Fruit fly (Drosophila melanogaster) whole organism, prepupa: ENCODE results near the gene CG34308.
A peak's percentile ranks its signal among the peaks of the same experiment; 100 is the strongest.

Experiments used
- Blimp-1 ChIP-seq: fragments of 200-800 bp; sonication (Bioruptor generic); optimal IDR thresholded peaks from 3 replicates; lab custom pipeline; 2017; ENCODE audit warnings: missing biosample characterization, missing genetic modification characterization, mild to moderate bottlenecking, moderate library complexity, missing genetic modification reagents
- CG11294 ChIP-seq: fragments of 200-800 bp; sonication (Bioruptor generic); IDR thresholded peaks from 2 replicates; pipeline ENCODE4 v1.3.6; 2022; ENCODE audit warnings: missing biosample characterization, missing genetic modification characterization
- CG1621 ChIP-seq: fragments of 200-800 bp; sonication (Bioruptor generic); optimal IDR thresholded peaks from 3 replicates; lab custom pipeline; 2018; ENCODE audit warnings: missing biosample characterization, mild to moderate bottlenecking, missing genetic modification characterization
- CG16779 ChIP-seq: fragments of 200-800 bp; sonication (Bioruptor generic); optimal IDR thresholded peaks from 3 replicates; lab custom pipeline; 2017; ENCODE audit warnings: missing biosample characterization, mild to moderate bottlenecking, missing genetic modification characterization
- CG31627 ChIP-seq: fragments of 200-800 bp; sonication (Bioruptor generic); optimal IDR thresholded peaks from 3 replicates; lab custom pipeline; 2016; ENCODE audit warnings: missing biosample characterization, missing genetic modification characterization
- CG32006 ChIP-seq: fragments of 200-800 bp; sonication (Bioruptor generic); optimal IDR thresholded peaks from 3 replicates; lab custom pipeline; 2017; ENCODE audit warnings: missing biosample characterization, mild to moderate bottlenecking, missing genetic modification characterization
- CG3919 ChIP-seq: fragments of 200-800 bp; sonication (Bioruptor generic); optimal IDR thresholded peaks from 3 replicates; lab custom pipeline; 2016; ENCODE audit warnings: missing biosample characterization, missing genetic modification characterization
- CG6163 ChIP-seq: fragments of 200-800 bp; sonication (Bioruptor generic); IDR thresholded peaks from 3 replicates; pipeline ENCODE4 v1.3.6; 2022; ENCODE audit warnings: missing biosample characterization, missing genetic modification characterization
- CG6276 ChIP-seq: fragments of 200-800 bp; sonication (Bioruptor generic); optimal IDR thresholded peaks from 2 replicates; lab custom pipeline; 2017; ENCODE audit warnings: missing biosample characterization, mild to moderate bottlenecking, missing genetic modification characterization
- CG6792 ChIP-seq: fragments of 200-800 bp; sonication (Bioruptor generic); optimal IDR thresholded peaks from 3 replicates; lab custom pipeline; 2016; ENCODE audit warnings: missing biosample characterization, missing genetic modification characterization
- CG6854 ChIP-seq: fragments of 200-800 bp; sonication (Bioruptor generic); optimal IDR thresholded peaks from 2 replicates; lab custom pipeline; 2017; ENCODE audit warnings: missing biosample characterization, mild to moderate bottlenecking, missing genetic modification characterization
- CG7368 ChIP-seq: fragments of 200-800 bp; sonication (Bioruptor generic); optimal IDR thresholded peaks from 3 replicates; lab custom pipeline; 2016; ENCODE audit warnings: missing biosample characterization, missing genetic modification characterization
- CG8119 ChIP-seq: fragments of 200-800 bp; sonication (Bioruptor generic); IDR thresholded peaks from 3 replicates; pipeline ENCODE4 v1.3.6; 2022; ENCODE audit warnings: missing biosample characterization, missing genetic modification characterization
- CG8319 ChIP-seq: fragments of 200-800 bp; sonication (Bioruptor generic); optimal IDR thresholded peaks from 3 replicates; lab custom pipeline; 2016; ENCODE audit warnings: missing biosample characterization, missing genetic modification characterization
- CG8632 ChIP-seq: fragments of 200-800 bp; sonication (Bioruptor generic); optimal IDR thresholded peaks from 3 replicates; lab custom pipeline; 2016; ENCODE audit warnings: missing biosample characterization, missing genetic modification characterization
- Eip75B ChIP-seq: fragments of 200-800 bp; sonication (Bioruptor generic); optimal IDR thresholded peaks from 3 replicates; lab custom pipeline; 2016; ENCODE audit warnings: missing biosample characterization, missing genetic modification characterization
- Eip78C ChIP-seq: fragments of 200-800 bp; sonication (Bioruptor generic); peaks from one replicate; lab custom pipeline; 2016; ENCODE audit warnings: missing biosample characterization, missing genetic modification characterization
- Gug ChIP-seq: fragments of 200-800 bp; sonication (Bioruptor generic); IDR thresholded peaks from 2 replicates; pipeline ENCODE4 v1.3.6; 2022; ENCODE audit warnings: missing biosample characterization, missing genetic modification characterization
- Hr38 ChIP-seq: sonication (Bioruptor generic); optimal IDR thresholded peaks from 2 replicates; lab custom pipeline; 2016; ENCODE audit warnings: missing biosample characterization, missing genetic modification characterization
- Hr39 ChIP-seq: fragments of 200-800 bp; sonication (Bioruptor generic); optimal IDR thresholded peaks from 2 replicates; lab custom pipeline; 2016; ENCODE audit warnings: missing biosample characterization, missing genetic modification characterization
- Met ChIP-seq: fragments of 200-800 bp; sonication (Bioruptor generic); optimal IDR thresholded peaks from 3 replicates; lab custom pipeline; 2016; ENCODE audit warnings: missing biosample characterization, missing genetic modification characterization
- OdsH ChIP-seq: fragments of 200-800 bp; sonication (Bioruptor generic); optimal IDR thresholded peaks from 3 replicates; lab custom pipeline; 2016; ENCODE audit warnings: missing biosample characterization, missing genetic modification characterization
- Smox ChIP-seq: fragments of 200-800 bp; sonication (Bioruptor generic); optimal IDR thresholded peaks from 3 replicates; lab custom pipeline; 2016; ENCODE audit warnings: missing biosample characterization, missing genetic modification characterization
- Sox102F ChIP-seq: fragments of 200-800 bp; sonication (Bioruptor generic); optimal IDR thresholded peaks from 2 replicates; lab custom pipeline; 2016; ENCODE audit warnings: missing biosample characterization, mild to moderate bottlenecking, missing genetic modification characterization
- Sox14 ChIP-seq: fragments of 200-800 bp; sonication (Bioruptor generic); optimal IDR thresholded peaks from 3 replicates; lab custom pipeline; 2016; ENCODE audit warnings: missing biosample characterization, missing genetic modification characterization
- Sox15 ChIP-seq: fragments of 200-800 bp; sonication (Bioruptor generic); optimal IDR thresholded peaks from 3 replicates; lab custom pipeline; 2016; ENCODE audit warnings: missing biosample characterization, missing genetic modification characterization
- acj6 ChIP-seq: fragments of 200-800 bp; sonication (Bioruptor generic); optimal IDR thresholded peaks from 3 replicates; lab custom pipeline; 2016; ENCODE audit warnings: missing biosample characterization, missing genetic modification characterization
- cyc ChIP-seq: fragments of 200-800 bp; sonication (Bioruptor generic); optimal IDR thresholded peaks from 3 replicates; lab custom pipeline; 2016; ENCODE audit warnings: missing biosample characterization, missing genetic modification characterization
- dsx ChIP-seq: fragments of 200-800 bp; optimal IDR thresholded peaks from 3 replicates; lab custom pipeline; 2019; ENCODE audit warnings: missing biosample characterization, mild to moderate bottlenecking, missing genetic modification characterization, moderate library complexity; ENCODE audit not compliant: poor library complexity, severe bottlenecking
- esn ChIP-seq: fragments of 200-800 bp; sonication (Bioruptor generic); optimal IDR thresholded peaks from 2 replicates; lab custom pipeline; 2016; ENCODE audit warnings: missing biosample characterization, mild to moderate bottlenecking, missing genetic modification characterization, moderate library complexity
- fd59A ChIP-seq: fragments of 200-800 bp; sonication (Bioruptor generic); optimal IDR thresholded peaks from 2 replicates; lab custom pipeline; 2017; ENCODE audit warnings: missing biosample characterization, mild to moderate bottlenecking, missing genetic modification characterization, missing genetic modification reagents
- fkh ChIP-seq: fragments of 200-800 bp; sonication (Bioruptor generic); optimal IDR thresholded peaks from 3 replicates; lab custom pipeline; 2017; ENCODE audit warnings: missing biosample characterization, mild to moderate bottlenecking, missing genetic modification characterization, moderate library complexity
- net ChIP-seq: fragments of 200-800 bp; sonication (Bioruptor generic); optimal IDR thresholded peaks from 3 replicates; lab custom pipeline; 2016; ENCODE audit warnings: missing biosample characterization, missing genetic modification characterization
- pdm3 ChIP-seq: fragments of 200-800 bp; sonication (Bioruptor generic); optimal IDR thresholded peaks from 3 replicates; lab custom pipeline; 2016; ENCODE audit warnings: missing biosample characterization, missing genetic modification characterization
- spab ChIP-seq: fragments of 200-800 bp; sonication (Bioruptor generic); optimal IDR thresholded peaks from 2 replicates; lab custom pipeline; 2017; ENCODE audit warnings: missing biosample characterization, mild to moderate bottlenecking, missing genetic modification characterization, missing genetic modification reagents
- ss ChIP-seq, 2 experiments: fragments of 200-800 bp; sonication (Bioruptor generic); optimal IDR thresholded peaks; 2 replicates in 1 of 2; 3 replicates in 1 of 2; lab custom pipeline; 2017 to 2018; ENCODE audit warnings: mild to moderate bottlenecking in 2 of 2, missing biosample characterization in 2 of 2, missing genetic modification characterization in 2 of 2, moderate library complexity in 1 of 2
- svp ChIP-seq: fragments of 200-800 bp; sonication (Bioruptor generic); peaks from one replicate; lab custom pipeline; 2016; ENCODE audit warnings: missing biosample characterization, missing genetic modification characterization

Gene CG34308

DNA sequence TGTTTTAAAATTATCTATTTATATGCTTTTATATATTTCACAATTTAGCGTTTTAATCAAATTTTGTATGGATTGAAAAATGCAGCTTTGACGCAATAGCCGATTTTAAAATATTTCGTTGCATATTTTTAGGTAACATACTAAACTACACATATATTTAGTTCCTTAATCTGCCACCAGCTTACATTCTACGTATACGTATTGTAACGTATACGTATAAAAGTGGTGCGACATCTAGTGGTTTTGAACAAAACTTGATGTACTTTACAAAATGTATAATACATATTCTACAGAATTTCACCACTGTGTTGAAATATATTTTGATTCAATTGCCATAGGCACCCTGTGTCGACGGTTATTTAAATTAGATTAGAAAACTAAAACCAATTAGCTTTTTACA is 10.8 kb upstream of the CG34308 start:
- no peak for TF ChIP-seq spab
- TF ChIP-seq CG31627 (GFP tag; lab: Kevin White, UChicago), result peak; percentile 51
- TF ChIP-seq CG32006 (GFP tag; lab: Kevin White, UChicago), result no peak
- TF ChIP-seq svp, result peak; percentile 0
- peak; percentile 61 for TF ChIP-seq Eip78C (GFP tag; lab: Kevin White, UChicago)
- TF ChIP-seq Hr39, result peak; percentile 50
- peak; percentile 6 for TF ChIP-seq cyc (GFP tag; lab: Kevin White, UChicago)

dm6 chr3R:13082382-13082781 is 6.7 kb upstream of the CG34308 start:
- TF ChIP-seq CG16779 (tag; lab: Kevin White, UChicago) (no peak), CG32006 (GFP tag; lab: Kevin White, UChicago) (no peak), pdm3 (GFP tag; lab: Kevin White, UChicago) (no peak), CG8119 (GFP tag; lab: Robert Waterston, UW) (no peak), esn (no peak), fkh (GFP tag; lab: Kevin White, UChicago) (no peak), Eip75B (GFP tag; lab: Kevin White, UChicago) (no peak), Eip78C (GFP tag; lab: Kevin White, UChicago) (no peak), CG1621 (no peak), CG3919 (GFP tag; lab: Kevin White, UChicago) (no peak), CG6163 (GFP tag; lab: Robert Waterston, UW) (no peak), Hr38 (GFP tag; lab: Kevin White, UChicago) (no peak), Blimp-1 (GFP tag; lab: Kevin White, UChicago) (no peak), CG11294 (GFP tag; lab: Robert Waterston, UW) (no peak), Sox15 (GFP tag; lab: Kevin White, UChicago) (no peak), CG6276 (GFP tag; lab: Kevin White, UChicago) (no peak), CG6854 (GFP tag; lab: Kevin White, UChicago) (no peak), OdsH (no peak), CG7368 (GFP tag; lab: Kevin White, UChicago) (no peak)

DNA sequence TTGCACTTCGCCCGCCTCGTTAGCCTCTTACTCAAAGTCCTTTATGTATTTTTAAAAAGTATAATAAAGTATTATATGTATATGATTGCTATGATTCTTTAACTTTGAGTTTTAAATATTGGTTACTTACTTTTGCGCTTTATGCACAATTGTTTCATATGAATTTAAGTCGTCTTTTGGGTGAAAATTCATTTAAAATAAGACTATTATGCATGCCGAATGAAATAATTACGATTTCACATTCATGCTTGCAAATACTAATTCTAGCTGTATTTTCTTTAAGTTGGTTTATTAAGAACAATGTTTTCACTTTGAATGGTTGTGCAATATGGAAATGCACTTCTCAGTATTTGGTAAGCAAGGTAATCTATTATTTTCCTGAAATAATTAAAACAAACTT is 3.1 kb upstream of the CG34308 start, which contains the start of gene CG43063:
Gene CG43063, plus strand, starts transcription at position 301 of the 400 bp plus-strand sequence.
- TF ChIP-seq pdm3 (GFP tag; lab: Kevin White, UChicago) (no peak), dsx (GFP tag; lab: Kevin White, UChicago) (no peak), CG8319 (GFP tag; lab: Kevin White, UChicago) (no peak), ss (GFP tag; optimal IDR thresholded peaks at IDR 0.05; lab: Kevin White, UChicago) (no peak), Eip75B (GFP tag; lab: Kevin White, UChicago) (no peak), Eip78C (GFP tag; lab: Kevin White, UChicago) (no peak), spab (no peak), fkh (GFP tag; lab: Kevin White, UChicago) (no peak), fd59A (GFP tag; lab: Kevin White, UChicago) (no peak), CG6792 (GFP tag; lab: Kevin White, UChicago) (no peak), Sox102F (GFP tag; lab: Kevin White, UChicago) (no peak), Met (GFP tag; lab: Kevin White, UChicago) (no peak), Smox (no peak), CG1621 (no peak), Hr39 (no peak), net (GFP tag; lab: Kevin White, UChicago) (no peak), CG32006 (GFP tag; lab: Kevin White, UChicago) (no peak), Sox14 (GFP tag; lab: Kevin White, UChicago) (no peak)

DNA sequence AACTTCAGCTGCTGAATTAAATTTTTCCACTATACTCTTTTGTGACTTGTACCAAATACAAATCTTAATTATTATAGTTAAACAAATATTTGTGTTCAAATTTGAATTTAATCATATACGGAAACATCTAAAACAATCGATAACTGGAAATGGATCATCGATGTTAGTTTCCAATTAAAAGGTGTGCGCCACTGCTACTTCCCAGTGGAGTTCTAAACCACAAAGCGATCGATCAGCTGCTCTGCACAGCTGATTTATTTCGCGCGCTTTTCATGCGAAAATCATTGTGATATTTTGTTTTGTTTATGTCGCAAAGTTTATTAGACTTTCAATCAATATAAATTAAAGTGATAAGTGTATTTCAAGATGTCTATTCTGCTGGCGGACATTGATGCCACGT is 647 bp upstream of the CG34308 start, which contains the start of gene timeout:
Gene timeout, plus strand, starts transcription at position 257 of the 400 bp plus-strand sequence.
- TF ChIP-seq CG1621 (peak; percentile 30), Eip78C (GFP tag; lab: Kevin White, UChicago) (peak; percentile 56), acj6 (no peak), Hr38 (GFP tag; lab: Kevin White, UChicago) (no peak), dsx (GFP tag; lab: Kevin White, UChicago) (peak; percentile 11), Gug (GFP tag; lab: Robert Waterston, UW) (no peak), CG6163 (GFP tag; lab: Robert Waterston, UW) (no peak), pdm3 (GFP tag; lab: Kevin White, UChicago) (no peak), cyc (GFP tag; lab: Kevin White, UChicago) (no peak), CG8632 (GFP tag; lab: Kevin White, UChicago) (no peak), fd59A (GFP tag; lab: Kevin White, UChicago) (no peak), svp (no peak), fkh (GFP tag; lab: Kevin White, UChicago) (peak; percentile 44)
